Worm (Caenorhabditis elegans) whole organism, L4 larva: ENCODE data around the gene C35D6.13.

ENCODE experiments used
- D1046.2 ChIP-seq: fragments of 200-800 bp; sonication (Bioruptor generic); IDR thresholded peaks from 2 replicates; pipeline ENCODE4 v1.3.6; 2022; ENCODE audit warnings: missing genetic modification characterization, missing compliant biosample characterization
- F44E2.7 ChIP-seq: fragments of 200-800 bp; sonication (Bioruptor generic); IDR thresholded peaks from 2 replicates; pipeline ENCODE4 v2.1.2; 2022; ENCODE audit warnings: missing genetic modification characterization, missing compliant biosample characterization
- T26A8.4 ChIP-seq: fragments of 200-800 bp; sonication (Bioruptor generic); IDR thresholded peaks from 2 replicates; pipeline ENCODE4 v1.3.6; 2022; ENCODE audit warnings: missing genetic modification characterization, missing compliant biosample characterization
- ZK546.5 ChIP-seq, 2 experiments: sonication (generic microtip); optimal IDR thresholded peaks; 2 replicates each; lab custom pipeline; 2017; ENCODE audit warnings: missing biosample characterization in 2 of 2, missing genetic modification characterization in 2 of 2
- ceh-32 ChIP-seq: sonication (generic microtip); optimal IDR thresholded peaks from 2 replicates; lab custom pipeline; 2016; ENCODE audit warnings: mild to moderate bottlenecking, missing genetic modification characterization, missing compliant biosample characterization; ENCODE audit not compliant: poor library complexity
- daf-16 ChIP-seq, 3 experiments: sonication (generic microtip); optimal IDR thresholded peaks; 2 replicates each; lab custom pipeline; 2016 to 2017; ENCODE audit warnings: missing genetic modification characterization in 3 of 3, missing genetic modification reagents in 3 of 3, mild to moderate bottlenecking in 2 of 3, missing compliant biosample characterization in 2 of 3, missing biosample characterization in 1 of 3, moderate library complexity in 1 of 3
- dmd-6 ChIP-seq: fragments of 200-800 bp; sonication (Bioruptor generic); IDR thresholded peaks from 2 replicates; pipeline ENCODE4 v1.3.6; 2022; ENCODE audit warnings: missing genetic modification reagents, missing genetic modification characterization, missing compliant biosample characterization
- dmd-8 ChIP-seq: fragments of 200-800 bp; sonication (Bioruptor generic); IDR thresholded peaks from 2 replicates; pipeline ENCODE4 v1.3.6; 2022; ENCODE audit warnings: missing genetic modification characterization, missing compliant biosample characterization
- dmd-9 ChIP-seq: fragments of 200-800 bp; sonication (Bioruptor generic); IDR thresholded peaks from 2 replicates; pipeline ENCODE4 v1.3.6; 2022; ENCODE audit warnings: missing genetic modification reagents, missing genetic modification characterization, missing compliant biosample characterization
- egl-27 ChIP-seq: sonication (generic microtip); optimal IDR thresholded peaks from 3 replicates; lab custom pipeline; 2017; ENCODE audit warnings: missing biosample characterization, missing genetic modification reagents, missing genetic modification characterization
- fkh-10 ChIP-seq: fragments of 150-350 bp; optimal IDR thresholded peaks from 2 replicates; lab custom pipeline; 2014; ENCODE audit warnings: missing biosample characterization, missing genetic modification reagents, missing genetic modification characterization
- fos-1 ChIP-seq: fragments of 150-350 bp; optimal IDR thresholded peaks from 2 replicates; lab custom pipeline; 2014; ENCODE audit warnings: missing biosample characterization, missing genetic modification characterization
- gei-8 ChIP-seq: fragments of 200-800 bp; sonication (Bioruptor generic); optimal IDR thresholded peaks from 2 replicates; lab custom pipeline; 2018; ENCODE audit warnings: mild to moderate bottlenecking, missing genetic modification characterization, missing compliant biosample characterization
- hmg-1.1 ChIP-seq: fragments of 200-800 bp; sonication (Bioruptor generic); IDR thresholded peaks from 2 replicates; pipeline ENCODE4 v1.3.6; 2022; ENCODE audit warnings: missing genetic modification reagents, missing genetic modification characterization, missing compliant biosample characterization
- jun-1 ChIP-seq: fragments of 150-350 bp; optimal IDR thresholded peaks from 2 replicates; lab custom pipeline; 2014; ENCODE audit warnings: missing biosample characterization, missing genetic modification reagents, missing genetic modification characterization
- lin-15B ChIP-seq: fragments of 150-350 bp; sonication (generic microtip); optimal IDR thresholded peaks from 3 replicates; lab custom pipeline; 2014; ENCODE audit warnings: missing biosample characterization, missing genetic modification characterization
- lin-29 ChIP-seq: fragments of 200-800 bp; sonication (Bioruptor generic); IDR thresholded peaks from 2 replicates; pipeline ENCODE4 v1.3.6; 2022; ENCODE audit warnings: missing genetic modification reagents, missing genetic modification characterization, missing compliant biosample characterization
- mep-1 ChIP-seq: fragments of 150-350 bp; sonication (generic microtip); optimal IDR thresholded peaks from 3 replicates; lab custom pipeline; 2014; ENCODE audit warnings: missing biosample characterization, missing genetic modification characterization
- mes-2 ChIP-seq: sonication (generic microtip); optimal IDR thresholded peaks from 2 replicates; lab custom pipeline; 2016; ENCODE audit warnings: missing genotype, mild to moderate bottlenecking, missing genetic modification characterization, missing compliant biosample characterization; ENCODE audit not compliant: poor library complexity, severe bottlenecking
- mxl-2 ChIP-seq: fragments of 200-800 bp; sonication (Bioruptor generic); conservative IDR thresholded peaks from 2 replicates; pipeline ENCODE4 v1.3.6; 2022; ENCODE audit warnings: missing genetic modification reagents, missing genetic modification characterization, missing compliant biosample characterization
- nhr-25 ChIP-seq: sonication (generic microtip); optimal IDR thresholded peaks from 2 replicates; lab custom pipeline; 2017; ENCODE audit warnings: missing genetic modification characterization, mild to moderate bottlenecking, missing compliant biosample characterization, antibody characterized with exemption, moderate library complexity, borderline replicate concordance; ENCODE audit not compliant: insufficient read depth
- nhr-28 ChIP-seq: fragments of 150-350 bp; optimal IDR thresholded peaks from 2 replicates; lab custom pipeline; 2014; ENCODE audit warnings: missing biosample characterization, missing genetic modification characterization
- nhr-76 ChIP-seq: fragments of 150-350 bp; optimal IDR thresholded peaks from 2 replicates; lab custom pipeline; 2014; ENCODE audit warnings: missing biosample characterization, missing genetic modification characterization
- pha-4 ChIP-seq, 2 experiments: fragments of 150-350 bp in 1 of 2; fragments of 200-800 bp in 1 of 2; sonication (Bioruptor generic) in 1 of 2; IDR thresholded peaks in 1 of 2; optimal IDR thresholded peaks in 1 of 2; 2 replicates each; pipeline versions ENCODE4 v1.3.6 to Lab custom; 2014 to 2022; ENCODE audit warnings: missing genetic modification characterization in 2 of 2, missing genetic modification reagents in 2 of 2, missing biosample characterization in 1 of 2, missing compliant biosample characterization in 1 of 2
- rbr-2 ChIP-seq: sonication (generic microtip); optimal IDR thresholded peaks from 2 replicates; lab custom pipeline; 2016; ENCODE audit warnings: missing genotype, missing genetic modification characterization, missing compliant biosample characterization
- saeg-2 ChIP-seq: fragments of 200-800 bp; sonication (Bioruptor generic); IDR thresholded peaks from 2 replicates; pipeline ENCODE4 v1.3.6; 2022; ENCODE audit warnings: missing genetic modification reagents, missing genetic modification characterization, missing compliant biosample characterization
- set-16 ChIP-seq: fragments of 200-800 bp; sonication (Bioruptor generic); IDR thresholded peaks from 2 replicates; pipeline ENCODE4 v1.3.6; 2022; ENCODE audit warnings: missing genetic modification reagents, missing genetic modification characterization, missing compliant biosample characterization
- snpc-1.2 ChIP-seq: fragments of 200-800 bp; sonication (Bioruptor generic); IDR thresholded peaks from 2 replicates; pipeline ENCODE4 v1.3.6; 2022; ENCODE audit warnings: missing genetic modification reagents, missing genetic modification characterization, missing compliant biosample characterization
- snpc-4 ChIP-seq: fragments of 150-350 bp; optimal IDR thresholded peaks from 2 replicates; lab custom pipeline; 2014; ENCODE audit warnings: missing biosample characterization, missing genetic modification characterization
- unc-130 ChIP-seq: sonication (generic microtip); optimal IDR thresholded peaks from 2 replicates; lab custom pipeline; 2016; ENCODE audit warnings: missing genetic modification reagents, missing genetic modification characterization, missing compliant biosample characterization
- unc-62 ChIP-seq, 3 experiments: fragments of 150-350 bp in 1 of 3; sonication (generic microtip); optimal IDR thresholded peaks in 2 of 3; peaks in 1 of 3; 1 replicate in 1 of 3; 2 replicates in 2 of 3; lab custom pipeline; 2014 to 2017; ENCODE audit warnings: missing biosample characterization in 3 of 3, missing genetic modification characterization in 3 of 3, missing genetic modification reagents in 3 of 3, missing genotype in 1 of 3
- zip-11 ChIP-seq: fragments of 200-800 bp; sonication (Bioruptor generic); IDR thresholded peaks from 2 replicates; pipeline ENCODE4 v1.3.6; 2022; ENCODE audit warnings: missing genetic modification characterization, missing compliant biosample characterization

C35D6.13 gene

ce11 chrIV:16320410-16320809, 16.4 kb upstream of the C35D6.13 start, which contains the start of gene K03D3.5:
TSS of gene K03D3.5 (minus strand) at chrIV:16320510.
- no peak for TF ChIP-seq saeg-2 (GFP tag; lab: Robert Waterston, UW)
- TF ChIP-seq ceh-32 (tag; lab: Kevin White, UChicago) = no peak
- TF ChIP-seq zip-11 (GFP tag; lab: Robert Waterston, UW) = no peak
- TF ChIP-seq set-16 (GFP tag; lab: Robert Waterston, UW) = no peak
- TF ChIP-seq, all 104 proteins: peak for 0

- no peak for TF ChIP-seq dmd-9 (GFP tag; lab: Robert Waterston, UW)
- no peak for TF ChIP-seq nhr-28
- TF ChIP-seq fos-1 (tag; lab: Kevin White, UChicago) = no peak
- no peak for TF ChIP-seq unc-62 (GFP tag; optimal IDR thresholded peaks at IDR 0.05 in 1 of 2; lab: Kevin White, UChicago)
- no peak for TF ChIP-seq unc-62 (tag; optimal IDR thresholded peaks at IDR 0.05; lab: Kevin White, UChicago)
- TF ChIP-seq dmd-6 (GFP tag; lab: Robert Waterston, UW) = no peak
- no peak for TF ChIP-seq mes-2 (tag; lab: Kevin White, UChicago)
- TF ChIP-seq daf-16 (GFP tag; optimal IDR thresholded peaks at IDR 0.05; lab: Kevin White, UChicago) = no peak
- TF ChIP-seq daf-16 (tag; optimal IDR thresholded peaks at IDR 0.05; lab: Kevin White, UChicago) = no peak
- no peak for TF ChIP-seq ZK546.5 (tag; optimal IDR thresholded peaks at IDR 0.05; lab: Kevin White, UChicago)
- TF ChIP-seq snpc-1.2 (GFP tag; lab: Robert Waterston, UW) = no peak
- no peak for TF ChIP-seq jun-1 (tag; lab: Kevin White, UChicago)
- TF ChIP-seq mep-1 (tag; lab: Kevin White, UChicago) = no peak
Observed at ce11 chrIV:16320866-16321265, 16.0 kb upstream of the C35D6.13 start, which contains the start of gene srz-61. TSS of gene srz-61 (plus strand) at chrIV:16321166.

ce11 chrIV:16323373-16323772, 13.4 kb upstream of the C35D6.13 start, which contains the start of gene srz-104:
TSS of gene srz-104 (plus strand) at chrIV:16323673.
- TF ChIP-seq lin-29 (GFP tag; lab: Robert Waterston, UW) (no peak), F44E2.7 (GFP tag; lab: Robert Waterston, UW) (no peak), hmg-1.1 (GFP tag; lab: Robert Waterston, UW) (no peak), nhr-76 (tag; lab: Kevin White, UChicago) (no peak), ZK546.5 (tag; optimal IDR thresholded peaks at IDR 0.05; lab: Kevin White, UChicago) (no peak), lin-15B (tag; lab: Kevin White, UChicago) (no peak), unc-130 (GFP tag; lab: Kevin White, UChicago) (no peak), snpc-4 (tag; lab: Kevin White, UChicago) (no peak), T26A8.4 (GFP tag; lab: Robert Waterston, UW) (no peak), D1046.2 (GFP tag; lab: Robert Waterston, UW) (no peak), mxl-2 (no peak), daf-16 (GFP tag; optimal IDR thresholded peaks at IDR 0.05; lab: Kevin White, UChicago) (no peak), daf-16 (tag; optimal IDR thresholded peaks at IDR 0.05; lab: Kevin White, UChicago) (no peak), nhr-28 (no peak), dmd-8 (GFP tag; lab: Robert Waterston, UW) (no peak), rbr-2 (tag; lab: Kevin White, UChicago) (no peak), gei-8 (GFP tag; lab: Kevin White, UChicago) (no peak), fkh-10 (GFP tag; lab: Kevin White, UChicago) (no peak), egl-27 (tag; lab: Kevin White, UChicago) (no peak), pha-4 (GFP tag; IDR thresholded peaks at IDR 0.05; lab: Robert Waterston, UW) (no peak), pha-4 (tag; optimal IDR thresholded peaks at IDR 0.05; lab: Kevin White, UChicago) (no peak), dmd-6 (GFP tag; lab: Robert Waterston, UW) (no peak)

ce11 chrIV:16324589-16324988, 12.2 kb upstream of the C35D6.13 start, which contains the start of gene srz-105:
TSS of gene srz-105 (plus strand) at chrIV:16324889.
- no peak for TF ChIP-seq nhr-25 (tag; lab: Kevin White, UChicago)
